Worm (Caenorhabditis elegans) whole organism, L4 larva: ENCODE data around the gene rpn-5.

Experiments used
- F10B5.3 ChIP-seq: sonication (generic microtip); optimal IDR thresholded peaks from 2 replicates; lab custom pipeline; 2016; ENCODE audit warnings: mild to moderate bottlenecking, missing genetic modification characterization, missing compliant biosample characterization
- F49E8.2 ChIP-seq: sonication (generic microtip); optimal IDR thresholded peaks from 2 replicates; lab custom pipeline; 2016; ENCODE audit warnings: missing compliant biosample characterization, mild to moderate bottlenecking, missing genetic modification characterization, borderline replicate concordance
- R02D3.7 ChIP-seq: fragments of 150-350 bp; sonication (generic microtip); optimal IDR thresholded peaks from 3 replicates; lab custom pipeline; 2014; ENCODE audit warnings: missing biosample characterization, missing genetic modification characterization
- T20F7.1 ChIP-seq: fragments of 200-800 bp; sonication (Bioruptor generic); optimal IDR thresholded peaks from 2 replicates; lab custom pipeline; 2018; ENCODE audit warnings: mild to moderate bottlenecking, missing genetic modification characterization, missing compliant biosample characterization
- T26A8.4 ChIP-seq: fragments of 200-800 bp; sonication (Bioruptor generic); IDR thresholded peaks from 2 replicates; pipeline ENCODE4 v1.3.6; 2022; ENCODE audit warnings: missing genetic modification characterization, missing compliant biosample characterization
- Y105C5A.15 ChIP-seq: fragments of 200-800 bp; sonication (Bioruptor generic); IDR thresholded peaks from 2 replicates; pipeline ENCODE4 v1.3.6; 2022; ENCODE audit warnings: missing genetic modification characterization, missing compliant biosample characterization
- Y5F2A.4 ChIP-seq: fragments of 200-800 bp; sonication (Bioruptor generic); optimal IDR thresholded peaks from 2 replicates; lab custom pipeline; 2018; ENCODE audit warnings: mild to moderate bottlenecking, missing genetic modification characterization, missing compliant biosample characterization
- ZK337.2 ChIP-seq: fragments of 200-800 bp; sonication (Bioruptor generic); IDR thresholded peaks from 2 replicates; pipeline ENCODE4 v1.3.6; 2022; ENCODE audit warnings: missing genetic modification reagents, missing genetic modification characterization, missing compliant biosample characterization
- ZK546.5 ChIP-seq, 2 experiments: sonication (generic microtip); optimal IDR thresholded peaks; 2 replicates each; lab custom pipeline; 2017; ENCODE audit warnings: missing biosample characterization in 2 of 2, missing genetic modification characterization in 2 of 2
- arid-1 ChIP-seq: fragments of 200-800 bp; sonication (Bioruptor generic); conservative IDR thresholded peaks from 2 replicates; pipeline ENCODE4 v1.3.6; 2022; ENCODE audit warnings: missing genetic modification reagents, missing genetic modification characterization, missing compliant biosample characterization
- ceh-28 ChIP-seq: fragments of 150-350 bp; optimal IDR thresholded peaks from 2 replicates; lab custom pipeline; 2014; ENCODE audit warnings: missing biosample characterization, missing genetic modification reagents, missing genetic modification characterization
- ceh-32 ChIP-seq: sonication (generic microtip); optimal IDR thresholded peaks from 2 replicates; lab custom pipeline; 2016; ENCODE audit warnings: mild to moderate bottlenecking, missing genetic modification characterization, missing compliant biosample characterization; ENCODE audit not compliant: poor library complexity
- ceh-62 ChIP-seq: sonication (generic microtip); optimal IDR thresholded peaks from 2 replicates; lab custom pipeline; 2017; ENCODE audit warnings: missing biosample characterization, missing genetic modification characterization
- cey-2 ChIP-seq: sonication (generic microtip); optimal IDR thresholded peaks from 3 replicates; lab custom pipeline; 2017; ENCODE audit warnings: missing genetic modification characterization, mild to moderate bottlenecking, missing compliant biosample characterization, antibody characterized with exemption, borderline replicate concordance; ENCODE audit not compliant: insufficient read depth
- daf-16 ChIP-seq, 3 experiments: sonication (generic microtip); optimal IDR thresholded peaks; 2 replicates each; lab custom pipeline; 2016 to 2017; ENCODE audit warnings: missing genetic modification characterization in 3 of 3, missing genetic modification reagents in 3 of 3, mild to moderate bottlenecking in 2 of 3, missing compliant biosample characterization in 2 of 3, missing biosample characterization in 1 of 3, moderate library complexity in 1 of 3
- daf-8 ChIP-seq: fragments of 200-800 bp; sonication (Bioruptor generic); IDR thresholded peaks from 2 replicates; pipeline ENCODE4 v1.3.6; 2022; ENCODE audit warnings: missing genetic modification characterization, missing compliant biosample characterization
- dmd-8 ChIP-seq: fragments of 200-800 bp; sonication (Bioruptor generic); IDR thresholded peaks from 2 replicates; pipeline ENCODE4 v1.3.6; 2022; ENCODE audit warnings: missing genetic modification characterization, missing compliant biosample characterization
- dpl-1 ChIP-seq: fragments of 150-350 bp; optimal IDR thresholded peaks from 2 replicates; lab custom pipeline; 2014; ENCODE audit warnings: missing biosample characterization, missing genetic modification reagents, missing genetic modification characterization
- duxl-1 ChIP-seq: sonication (generic microtip); optimal IDR thresholded peaks from 2 replicates; lab custom pipeline; 2016; ENCODE audit warnings: mild to moderate bottlenecking, missing genetic modification characterization, moderate library complexity, missing compliant biosample characterization; ENCODE audit not compliant: poor library complexity
- dve-1 ChIP-seq: sonication (generic microtip); optimal IDR thresholded peaks from 2 replicates; lab custom pipeline; 2017; ENCODE audit warnings: antibody characterized with exemption, mild to moderate bottlenecking, missing genetic modification characterization, missing compliant biosample characterization; ENCODE audit not compliant: insufficient read depth
- fkh-10 ChIP-seq: fragments of 150-350 bp; optimal IDR thresholded peaks from 2 replicates; lab custom pipeline; 2014; ENCODE audit warnings: missing biosample characterization, missing genetic modification reagents, missing genetic modification characterization
- gei-8 ChIP-seq: fragments of 200-800 bp; sonication (Bioruptor generic); optimal IDR thresholded peaks from 2 replicates; lab custom pipeline; 2018; ENCODE audit warnings: mild to moderate bottlenecking, missing genetic modification characterization, missing compliant biosample characterization
- hif-1 ChIP-seq, 2 experiments: sonication (generic microtip); optimal IDR thresholded peaks; 2 replicates each; lab custom pipeline; 2016 to 2017; ENCODE audit warnings: missing compliant biosample characterization in 2 of 2, missing genetic modification characterization in 2 of 2, missing genetic modification reagents in 2 of 2, missing genotype in 2 of 2, mild to moderate bottlenecking in 1 of 2
- hlh-11 ChIP-seq: fragments of 200-800 bp; sonication (Bioruptor generic); optimal IDR thresholded peaks from 2 replicates; lab custom pipeline; 2018; ENCODE audit warnings: mild to moderate bottlenecking, missing genetic modification characterization, missing compliant biosample characterization
- jun-1 ChIP-seq: fragments of 150-350 bp; optimal IDR thresholded peaks from 2 replicates; lab custom pipeline; 2014; ENCODE audit warnings: missing biosample characterization, missing genetic modification reagents, missing genetic modification characterization
- lin-29 ChIP-seq: fragments of 200-800 bp; sonication (Bioruptor generic); IDR thresholded peaks from 2 replicates; pipeline ENCODE4 v1.3.6; 2022; ENCODE audit warnings: missing genetic modification reagents, missing genetic modification characterization, missing compliant biosample characterization
- lir-3 ChIP-seq: sonication (generic microtip); optimal IDR thresholded peaks from 2 replicates; lab custom pipeline; 2016; ENCODE audit warnings: mild to moderate bottlenecking, missing genetic modification characterization, missing compliant biosample characterization
- madf-5 ChIP-seq, 2 experiments: fragments of 200-800 bp; sonication (Bioruptor generic); IDR thresholded peaks; 2 replicates each; pipeline ENCODE4 v1.3.6; 2022; ENCODE audit warnings: missing compliant biosample characterization in 2 of 2, missing genetic modification characterization in 2 of 2
- mdl-1 ChIP-seq, 2 experiments: fragments of 150-350 bp in 1 of 2; sonication (generic microtip) in 1 of 2; optimal IDR thresholded peaks; 2 replicates each; lab custom pipeline; 2014 to 2017; ENCODE audit warnings: missing biosample characterization in 2 of 2, missing genetic modification characterization in 2 of 2
- mdt-29 ChIP-seq: fragments of 200-800 bp; sonication (Bioruptor generic); IDR thresholded peaks from 2 replicates; pipeline ENCODE4 v1.3.6; 2022; ENCODE audit warnings: missing genetic modification reagents, missing genetic modification characterization, missing compliant biosample characterization
- nhr-10 ChIP-seq: fragments of 150-350 bp; optimal IDR thresholded peaks from 2 replicates; lab custom pipeline; 2014; ENCODE audit warnings: missing biosample characterization, missing genetic modification characterization
- nhr-11 ChIP-seq: fragments of 150-350 bp; optimal IDR thresholded peaks from 2 replicates; lab custom pipeline; 2014; ENCODE audit warnings: missing biosample characterization, missing genetic modification characterization
- nhr-25 ChIP-seq: sonication (generic microtip); optimal IDR thresholded peaks from 2 replicates; lab custom pipeline; 2017; ENCODE audit warnings: missing genetic modification characterization, mild to moderate bottlenecking, missing compliant biosample characterization, antibody characterized with exemption, moderate library complexity, borderline replicate concordance; ENCODE audit not compliant: insufficient read depth
- nhr-41 ChIP-seq: fragments of 200-800 bp; sonication (Bioruptor generic); IDR thresholded peaks from 2 replicates; pipeline ENCODE4 v1.3.6; 2022; ENCODE audit warnings: missing genetic modification reagents, missing genetic modification characterization, missing compliant biosample characterization
- nhr-48 ChIP-seq: sonication (generic microtip); optimal IDR thresholded peaks from 2 replicates; lab custom pipeline; 2016; ENCODE audit warnings: mild to moderate bottlenecking, missing genetic modification characterization, missing compliant biosample characterization
- nhr-76 ChIP-seq: fragments of 150-350 bp; optimal IDR thresholded peaks from 2 replicates; lab custom pipeline; 2014; ENCODE audit warnings: missing biosample characterization, missing genetic modification characterization
- pha-4 ChIP-seq, 2 experiments: fragments of 150-350 bp in 1 of 2; fragments of 200-800 bp in 1 of 2; sonication (Bioruptor generic) in 1 of 2; IDR thresholded peaks in 1 of 2; optimal IDR thresholded peaks in 1 of 2; 2 replicates each; pipeline versions ENCODE4 v1.3.6 to Lab custom; 2014 to 2022; ENCODE audit warnings: missing genetic modification characterization in 2 of 2, missing genetic modification reagents in 2 of 2, missing biosample characterization in 1 of 2, missing compliant biosample characterization in 1 of 2
- php-3 ChIP-seq: fragments of 200-800 bp; sonication (Bioruptor generic); IDR thresholded peaks from 2 replicates; pipeline ENCODE4 v1.3.6; 2022; ENCODE audit warnings: missing genetic modification reagents, missing genetic modification characterization, missing compliant biosample characterization
- pqm-1 ChIP-seq: sonication (generic microtip); optimal IDR thresholded peaks from 2 replicates; lab custom pipeline; 2017; ENCODE audit warnings: missing biosample characterization, missing genetic modification characterization
- rbr-2 ChIP-seq: sonication (generic microtip); optimal IDR thresholded peaks from 2 replicates; lab custom pipeline; 2016; ENCODE audit warnings: missing genotype, missing genetic modification characterization, missing compliant biosample characterization
- saeg-2 ChIP-seq: fragments of 200-800 bp; sonication (Bioruptor generic); IDR thresholded peaks from 2 replicates; pipeline ENCODE4 v1.3.6; 2022; ENCODE audit warnings: missing genetic modification reagents, missing genetic modification characterization, missing compliant biosample characterization
- set-16 ChIP-seq: fragments of 200-800 bp; sonication (Bioruptor generic); IDR thresholded peaks from 2 replicates; pipeline ENCODE4 v1.3.6; 2022; ENCODE audit warnings: missing genetic modification reagents, missing genetic modification characterization, missing compliant biosample characterization
- skn-1 ChIP-seq: fragments of 150-350 bp; optimal IDR thresholded peaks from 2 replicates; lab custom pipeline; 2014; ENCODE audit warnings: missing biosample characterization, missing genetic modification characterization
- snpc-1.2 ChIP-seq: fragments of 200-800 bp; sonication (Bioruptor generic); IDR thresholded peaks from 2 replicates; pipeline ENCODE4 v1.3.6; 2022; ENCODE audit warnings: missing genetic modification reagents, missing genetic modification characterization, missing compliant biosample characterization
- spr-3 ChIP-seq: fragments of 200-800 bp; sonication (Bioruptor generic); optimal IDR thresholded peaks from 2 replicates; lab custom pipeline; 2018; ENCODE audit warnings: mild to moderate bottlenecking, missing genetic modification characterization, missing compliant biosample characterization
- unc-39 ChIP-seq: sonication (generic microtip); optimal IDR thresholded peaks from 2 replicates; lab custom pipeline; 2017; ENCODE audit warnings: missing biosample characterization, missing genetic modification characterization
- unc-62 ChIP-seq, 3 experiments: fragments of 150-350 bp in 1 of 3; sonication (generic microtip); optimal IDR thresholded peaks in 2 of 3; peaks in 1 of 3; 1 replicate in 1 of 3; 2 replicates in 2 of 3; lab custom pipeline; 2014 to 2017; ENCODE audit warnings: missing biosample characterization in 3 of 3, missing genetic modification characterization in 3 of 3, missing genetic modification reagents in 3 of 3, missing genotype in 1 of 3
- zfp-2 ChIP-seq: sonication (generic microtip); optimal IDR thresholded peaks from 2 replicates; lab custom pipeline; 2016; ENCODE audit warnings: mild to moderate bottlenecking, missing genetic modification characterization, missing compliant biosample characterization
- zip-2 ChIP-seq: fragments of 150-350 bp; optimal IDR thresholded peaks from 2 replicates; lab custom pipeline; 2014; ENCODE audit warnings: missing biosample characterization, missing genetic modification characterization

Gene rpn-5

ce11 chrII:4728687-4729086 lies 30.5 kb upstream of the rpn-5 start (continued):
- peak; percentile 50; the same call in 1 of the 2 replicates for TF ChIP-seq php-3 (GFP tag; lab: Robert Waterston, UW)
- TF ChIP-seq nhr-76 (tag; lab: Kevin White, UChicago): no peak
- TF ChIP-seq Y5F2A.4 (GFP tag; lab: Kevin White, UChicago): no peak
- TF ChIP-seq cey-2 (tag; lab: Kevin White, UChicago): peak; percentile 7
- no peak for TF ChIP-seq nhr-48
- TF ChIP-seq dmd-8 (GFP tag; lab: Robert Waterston, UW): no peak
- TF ChIP-seq jun-1 (tag; lab: Kevin White, UChicago): no peak
- no peak for TF ChIP-seq zfp-2 (tag; lab: Kevin White, UChicago)
- no peak for TF ChIP-seq ZK337.2 (GFP tag; lab: Robert Waterston, UW)
- no peak for TF ChIP-seq lin-29 (GFP tag; lab: Robert Waterston, UW)
- TF ChIP-seq arid-1 (GFP tag; lab: Robert Waterston, UW): no peak
- TF ChIP-seq nhr-11: peak; percentile 62
- TF ChIP-seq ZK546.5 (tag; optimal IDR thresholded peaks at IDR 0.05; lab: Kevin White, UChicago): no peak
- TF ChIP-seq duxl-1 (tag; lab: Kevin White, UChicago): no peak
- no peak for TF ChIP-seq daf-8 (GFP tag; lab: Robert Waterston, UW)
- TF ChIP-seq rbr-2 (tag; lab: Kevin White, UChicago): no peak
- peak in 1 of 2 experiments; percentile 47 for TF ChIP-seq mdl-1 (tag; optimal IDR thresholded peaks at IDR 0.05; lab: Kevin White, UChicago)
- no peak for TF ChIP-seq saeg-2 (GFP tag; lab: Robert Waterston, UW)
- TF ChIP-seq gei-8 (GFP tag; lab: Kevin White, UChicago): no peak
- no peak for TF ChIP-seq set-16 (GFP tag; lab: Robert Waterston, UW)
- no peak for TF ChIP-seq T26A8.4 (GFP tag; lab: Robert Waterston, UW)
- TF ChIP-seq pqm-1 (tag; lab: Kevin White, UChicago): peak; percentile 99
- no peak for TF ChIP-seq skn-1 (tag; lab: Kevin White, UChicago)
- TF ChIP-seq nhr-10: no peak
- TF ChIP-seq spr-3: no peak
- TF ChIP-seq nhr-41 (GFP tag; lab: Robert Waterston, UW): no peak
- no peak for TF ChIP-seq lir-3 (tag; lab: Kevin White, UChicago)
- TF ChIP-seq Y105C5A.15 (GFP tag; lab: Robert Waterston, UW): no peak
- TF ChIP-seq snpc-1.2 (GFP tag; lab: Robert Waterston, UW): no peak
- no peak for TF ChIP-seq nhr-25 (tag; lab: Kevin White, UChicago)
- no peak for TF ChIP-seq ceh-28 (tag; lab: Kevin White, UChicago)
- no peak for TF ChIP-seq pha-4 (GFP tag; IDR thresholded peaks at IDR 0.05; lab: Robert Waterston, UW)
- no peak for TF ChIP-seq pha-4 (tag; optimal IDR thresholded peaks at IDR 0.05; lab: Kevin White, UChicago)
- no peak for TF ChIP-seq ceh-32 (tag; lab: Kevin White, UChicago)
- TF ChIP-seq unc-62 (GFP tag; optimal IDR thresholded peaks at IDR 0.05 in 1 of 2; lab: Kevin White, UChicago): no peak
- no peak for TF ChIP-seq unc-62 (tag; optimal IDR thresholded peaks at IDR 0.05; lab: Kevin White, UChicago)
- TF ChIP-seq F10B5.3 (tag; lab: Kevin White, UChicago): no peak
- no peak for TF ChIP-seq madf-5 (GFP tag; IDR thresholded peaks at IDR 0.05; lab: Robert Waterston, UW)
- no peak for TF ChIP-seq unc-39 (tag; lab: Kevin White, UChicago)
- TF ChIP-seq ceh-62 (tag; lab: Kevin White, UChicago): no peak
- TF ChIP-seq F49E8.2 (tag; lab: Kevin White, UChicago): no peak
- TF ChIP-seq daf-16 (GFP tag; optimal IDR thresholded peaks at IDR 0.05; lab: Kevin White, UChicago): peak; percentile 66 to 95
- TF ChIP-seq daf-16 (tag; optimal IDR thresholded peaks at IDR 0.05; lab: Kevin White, UChicago): peak; percentile 99
- no peak for TF ChIP-seq R02D3.7 (tag; lab: Kevin White, UChicago)
- TF ChIP-seq dve-1 (tag; lab: Kevin White, UChicago): peak; percentile 92
- no peak for TF ChIP-seq mdt-29 (GFP tag; lab: Robert Waterston, UW)
- peak; percentile 91 for TF ChIP-seq hlh-11 (tag; lab: Kevin White, UChicago)
- TF ChIP-seq hif-1 (tag; optimal IDR thresholded peaks at IDR 0.05; lab: Kevin White, UChicago): peak; percentile 58 to 96
- no peak for TF ChIP-seq zip-2 (tag; lab: Kevin White, UChicago)
- TF ChIP-seq fkh-10: no peak
- peak; percentile 33 for TF ChIP-seq T20F7.1 (GFP tag; lab: Kevin White, UChicago)
- peak; percentile 0 for TF ChIP-seq dpl-1 (GFP tag; lab: Kevin White, UChicago)
